Worm (Caenorhabditis elegans) whole organism, L3 larva: ENCODE measurements around the gene sri-47.
A peak's percentile ranks its signal among the peaks of the same experiment; 100 is the strongest.

Experiments used
- aly-2 ChIP-seq: fragments of 150-350 bp; optimal IDR thresholded peaks from 2 replicates; lab custom pipeline; 2014; ENCODE audit warnings: missing biosample characterization, missing genetic modification characterization
- ama-1 ChIP-seq: fragments of 150-350 bp; optimal IDR thresholded peaks from 2 replicates; lab custom pipeline; 2018
- ceh-16 ChIP-seq: sonication (generic microtip); optimal IDR thresholded peaks from 2 replicates; lab custom pipeline; 2017; ENCODE audit warnings: missing biosample characterization, missing genetic modification characterization
- ceh-82 ChIP-seq: fragments of 150-350 bp; optimal IDR thresholded peaks from 2 replicates; lab custom pipeline; 2014; ENCODE audit warnings: missing biosample characterization, missing genetic modification characterization
- ceh-9 ChIP-seq: sonication (generic microtip); optimal IDR thresholded peaks from 2 replicates; lab custom pipeline; 2018; ENCODE audit warnings: missing biosample characterization, missing genetic modification characterization
- daf-12 ChIP-seq: fragments of 150-350 bp; optimal IDR thresholded peaks from 2 replicates; lab custom pipeline; 2014; ENCODE audit warnings: missing biosample characterization, missing genetic modification reagents, missing genetic modification characterization
- egl-27 ChIP-seq: sonication (generic microtip); optimal IDR thresholded peaks from 4 replicates; lab custom pipeline; 2017; ENCODE audit warnings: missing biosample characterization, missing genetic modification reagents, missing genetic modification characterization
- egl-5 ChIP-seq: fragments of 150-350 bp; optimal IDR thresholded peaks from 2 replicates; lab custom pipeline; 2017; ENCODE audit warnings: missing biosample characterization, missing genetic modification reagents, missing genetic modification characterization, inconsistent platforms
- elt-2 ChIP-seq: sonication (generic microtip); optimal IDR thresholded peaks from 2 replicates; lab custom pipeline; 2016; ENCODE audit warnings: missing genetic modification reagents, mild to moderate bottlenecking, missing genetic modification characterization, missing compliant biosample characterization
- elt-3 ChIP-seq, 3 experiments: fragments of 150-350 bp in 1 of 3; sonication (generic microtip) in 2 of 3; optimal IDR thresholded peaks; 2 replicates in 2 of 3; 4 replicates in 1 of 3; lab custom pipeline; 2014 to 2017; ENCODE audit warnings: missing biosample characterization in 3 of 3, missing genetic modification characterization in 3 of 3
- fkh-10 ChIP-seq: sonication (generic microtip); optimal IDR thresholded peaks from 2 replicates; lab custom pipeline; 2017; ENCODE audit warnings: missing biosample characterization, missing genetic modification reagents, missing genetic modification characterization
- fos-1 ChIP-seq: fragments of 150-350 bp; optimal IDR thresholded peaks from 2 replicates; lab custom pipeline; 2014; ENCODE audit warnings: missing biosample characterization, missing genetic modification characterization
- jun-1 ChIP-seq: fragments of 150-350 bp; optimal IDR thresholded peaks from 2 replicates; lab custom pipeline; 2014; ENCODE audit warnings: missing biosample characterization, missing genetic modification reagents, missing genetic modification characterization
- lin-39 ChIP-seq: fragments of 150-350 bp; optimal IDR thresholded peaks from 2 replicates; lab custom pipeline; 2018; ENCODE audit warnings: missing biosample characterization, missing genetic modification reagents, missing genetic modification characterization
- mdl-1 ChIP-seq: fragments of 150-350 bp; optimal IDR thresholded peaks from 2 replicates; lab custom pipeline; 2014; ENCODE audit warnings: missing biosample characterization, missing genetic modification characterization
- mml-1 ChIP-seq: fragments of 150-350 bp; sonication (generic microtip); optimal IDR thresholded peaks from 3 replicates; lab custom pipeline; 2014; ENCODE audit warnings: missing biosample characterization, missing genetic modification characterization
- nfya-1 ChIP-seq: sonication (generic microtip); optimal IDR thresholded peaks from 2 replicates; lab custom pipeline; 2017; ENCODE audit warnings: missing genetic modification characterization, mild to moderate bottlenecking, missing compliant biosample characterization, antibody characterized with exemption, moderate library complexity; ENCODE audit not compliant: insufficient read depth
- nhr-12 ChIP-seq: fragments of 150-350 bp; optimal IDR thresholded peaks from 2 replicates; lab custom pipeline; 2014; ENCODE audit warnings: missing biosample characterization, missing genetic modification characterization
- nhr-25 ChIP-seq: sonication (generic microtip); optimal IDR thresholded peaks from 2 replicates; lab custom pipeline; 2017; ENCODE audit warnings: missing biosample characterization, missing genetic modification characterization
- nhr-28 ChIP-seq: fragments of 150-350 bp; optimal IDR thresholded peaks from 2 replicates; lab custom pipeline; 2014; ENCODE audit warnings: missing biosample characterization, missing genetic modification characterization
- pha-4 ChIP-seq: fragments of 150-350 bp; optimal IDR thresholded peaks from 2 replicates; lab custom pipeline; 2014; ENCODE audit warnings: missing biosample characterization, missing genetic modification reagents, missing genetic modification characterization
- skn-1 ChIP-seq: fragments of 150-350 bp; optimal IDR thresholded peaks from 2 replicates; lab custom pipeline; 2014; ENCODE audit warnings: missing biosample characterization, missing genetic modification characterization
- snpc-4 ChIP-seq: fragments of 150-350 bp; optimal IDR thresholded peaks from 2 replicates; lab custom pipeline; 2014; ENCODE audit warnings: missing biosample characterization, missing genetic modification characterization
- unc-62 ChIP-seq: fragments of 150-350 bp; sonication (generic microtip); optimal IDR thresholded peaks from 4 replicates; lab custom pipeline; 2014; ENCODE audit warnings: missing biosample characterization, missing genetic modification reagents, missing genetic modification characterization
- zag-1 ChIP-seq: fragments of 150-350 bp; optimal IDR thresholded peaks from 2 replicates; lab custom pipeline; 2014; ENCODE audit warnings: missing biosample characterization, missing genetic modification characterization
- ztf-11 ChIP-seq: fragments of 150-350 bp; optimal IDR thresholded peaks from 2 replicates; lab custom pipeline; 2014; ENCODE audit warnings: missing biosample characterization, missing genetic modification characterization

sri-47 gene

DNA sequence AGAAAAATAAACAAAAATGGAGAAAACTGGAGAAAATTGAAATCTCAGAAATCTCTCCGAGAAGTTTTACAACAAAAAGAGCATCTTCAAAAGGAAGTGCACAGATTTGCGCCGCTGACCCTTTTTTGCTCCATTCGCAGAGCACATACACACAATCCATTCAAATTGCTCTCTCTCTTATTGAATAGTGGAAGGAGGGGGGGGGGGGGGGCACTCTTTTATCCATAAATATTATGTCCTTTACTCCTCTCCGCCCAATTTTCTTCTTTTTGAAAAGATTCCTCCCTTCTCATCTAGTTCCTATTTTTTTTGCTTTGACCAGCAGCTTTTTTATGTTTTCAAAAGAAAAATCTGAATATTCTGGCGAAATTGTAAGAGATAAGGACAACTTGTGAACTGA, 38.4 kb downstream of the sri-47 start:
- TF ChIP-seq fkh-10 (GFP tag; lab: Kevin White, UChicago) = peak; percentile 56
- TF ChIP-seq ztf-11 (tag; lab: Kevin White, UChicago) = no peak

DNA sequence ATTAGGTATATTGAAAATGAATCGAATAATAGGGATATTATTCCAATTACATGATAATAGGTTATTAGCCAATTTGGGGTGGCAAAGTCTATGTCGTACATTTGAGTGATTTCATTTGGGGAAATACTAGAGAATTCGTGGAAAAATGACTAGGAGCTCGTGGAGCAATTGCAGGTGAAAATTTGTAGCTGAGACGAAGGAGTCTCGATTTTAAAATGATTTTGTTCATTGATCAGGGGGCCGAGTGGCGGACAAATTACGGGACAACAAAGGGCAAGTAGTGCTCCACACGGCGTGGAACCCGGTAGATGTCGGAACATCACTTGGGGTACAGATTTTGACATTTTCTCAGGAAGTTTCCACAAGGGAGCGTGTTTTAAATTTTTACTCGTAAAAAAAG, 41.7 kb downstream of the sri-47 start, which contains the start of gene sri-62:
sri-62 (minus strand) TSS at position 101 of the 400 bp plus-strand sequence.
- no peak for TF ChIP-seq jun-1 (tag; lab: Kevin White, UChicago)
- no peak for TF ChIP-seq nfya-1 (tag; lab: Kevin White, UChicago)
- no peak for TF ChIP-seq pha-4 (tag; lab: Kevin White, UChicago)
- TF ChIP-seq zag-1 = no peak
- no peak for TF ChIP-seq ceh-16 (tag; lab: Kevin White, UChicago)

DNA sequence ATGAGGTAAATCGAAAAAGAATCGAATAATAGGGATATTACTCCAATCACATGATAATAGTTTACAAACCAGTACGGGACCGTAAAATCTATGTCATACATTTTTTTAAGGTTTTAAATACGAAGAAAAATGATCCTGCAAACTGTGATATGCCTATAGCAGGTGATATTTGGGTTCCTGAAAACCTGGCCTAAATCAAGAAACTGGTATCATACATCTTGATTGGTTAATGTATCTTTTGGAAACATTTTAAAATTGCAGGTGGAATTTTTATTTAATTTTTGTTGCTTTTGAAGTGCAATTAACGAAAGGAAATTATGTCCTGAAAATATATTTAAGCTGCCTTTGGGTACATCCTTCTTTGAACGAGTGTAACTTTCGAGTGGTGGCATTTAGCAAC, 43.5 kb downstream of the sri-47 start, which contains the start of gene sri-61:
sri-61 (minus strand) TSS at position 101 of the 400 bp plus-strand sequence.
- TF ChIP-seq fos-1 (no peak), aly-2 (tag; lab: Kevin White, UChicago) (no peak), unc-62 (GFP tag; lab: Kevin White, UChicago) (no peak), nhr-28 (no peak), nhr-25 (tag; lab: Kevin White, UChicago) (no peak), elt-3 (tag; optimal IDR thresholded peaks at IDR 0.05; lab: Kevin White, UChicago) (no peak)

DNA sequence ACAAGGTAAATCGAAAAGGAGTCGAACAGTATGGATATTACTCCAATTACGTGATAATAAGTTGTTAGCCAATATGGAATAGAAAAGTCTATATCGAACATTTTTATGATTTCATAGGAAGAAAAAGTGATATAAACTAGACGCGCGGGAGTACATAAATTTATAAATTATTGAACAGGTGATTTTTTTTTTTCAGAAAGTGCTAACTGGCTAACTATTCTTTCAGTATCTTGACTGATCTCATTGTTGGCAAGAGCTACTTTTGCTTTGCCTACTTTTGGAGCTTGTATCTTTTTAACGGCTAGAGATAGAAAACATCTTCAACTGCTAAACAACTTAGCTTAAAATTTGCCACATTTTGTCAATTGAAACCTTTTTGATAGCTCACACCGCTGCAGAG, 46.1 kb downstream of the sri-47 start, which contains the start of gene sri-60:
sri-60 (minus strand) TSS at position 101 of the 400 bp plus-strand sequence.
- TF ChIP-seq mml-1 (tag; lab: Kevin White, UChicago) = no peak
- no peak for TF ChIP-seq nfya-1 (tag; lab: Kevin White, UChicago)
- no peak for TF ChIP-seq egl-27
- TF ChIP-seq ceh-82 (tag; lab: Kevin White, UChicago) = no peak
- TF ChIP-seq lin-39 = no peak
- TF ChIP-seq skn-1 (tag; lab: Kevin White, UChicago) = no peak

DNA sequence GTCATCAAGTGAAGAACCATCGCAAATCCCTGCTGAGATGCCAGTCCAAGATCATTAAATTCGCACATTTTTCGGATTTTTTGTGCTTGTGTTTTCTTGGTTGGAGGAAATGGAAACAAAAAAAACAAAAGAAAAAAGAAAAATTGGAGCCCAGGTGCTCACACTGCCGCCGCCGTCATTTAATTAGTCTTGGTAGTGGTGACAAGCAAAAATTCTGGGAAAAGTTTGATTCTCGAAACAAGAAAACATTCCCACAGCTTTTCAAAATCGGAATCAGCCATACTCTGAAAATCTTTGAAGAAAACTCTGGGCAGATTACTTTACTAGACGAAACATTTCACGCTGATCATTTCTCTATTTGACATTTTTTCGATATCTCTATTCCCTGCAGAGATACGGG, 48.5 kb downstream of the sri-47 start, which contains the start of gene srh-128:
srh-128 (minus strand) TSS at position 101 of the 400 bp plus-strand sequence.
- TF ChIP-seq ceh-82 (tag; lab: Kevin White, UChicago) (no peak), mml-1 (tag; lab: Kevin White, UChicago) (no peak), nhr-12 (tag; lab: Kevin White, UChicago) (no peak), daf-12 (tag; lab: Kevin White, UChicago) (no peak), mdl-1 (no peak), nhr-28 (no peak), elt-3 (tag; optimal IDR thresholded peaks at IDR 0.05; lab: Kevin White, UChicago) (no peak), nfya-1 (tag; lab: Kevin White, UChicago) (no peak), ama-1 (no peak), ceh-9 (tag; lab: Kevin White, UChicago) (no peak)
- TF ChIP-seq, all 47 proteins: peak for 0

DNA sequence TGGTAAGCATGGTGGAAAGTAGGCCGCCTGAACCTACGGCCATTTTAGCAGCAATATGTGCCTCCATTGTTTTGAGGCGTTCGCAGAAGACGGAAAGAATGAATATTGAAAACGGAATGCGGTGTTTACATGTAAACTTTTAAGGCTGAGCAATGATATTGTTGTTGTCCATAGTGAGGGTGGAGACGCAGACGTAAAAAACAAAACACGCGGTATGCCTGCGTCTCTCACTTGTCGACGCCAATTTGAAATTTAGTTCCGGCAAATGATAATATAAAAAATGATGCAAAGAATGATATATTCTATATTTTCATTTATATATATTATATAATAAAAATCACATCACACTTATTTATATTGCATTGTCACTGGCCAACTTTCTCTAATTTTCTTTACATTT, 51.2 kb downstream of the sri-47 start, which contains the start of gene Y47G7B.2:
Y47G7B.2 (minus strand) TSS at position 143 of the 400 bp plus-strand sequence.
- no peak for TF ChIP-seq snpc-4 (tag; lab: Kevin White, UChicago)
- TF ChIP-seq egl-5 (tag; lab: Kevin White, UChicago) = peak; percentile 15
- peak; percentile 16 for TF ChIP-seq lin-39
- TF ChIP-seq elt-2 = peak; percentile 23
